Worm (Caenorhabditis elegans): ENCODE data around the gene Y43F8B.13.

Gene Y43F8B.13

ce11 chrV:19490461-19490860, 34.7 kb downstream of the Y43F8B.13 start, which contains the start of gene Y43F8B.7:
TSS of gene Y43F8B.7 (plus strand) at chrV:19490761.
- TF ChIP-seq efl-1 (optimal IDR thresholded peaks at IDR 0.05) (no peak), efl-1 (GFP tag; optimal IDR thresholded peaks at IDR 0.05 in 1 of 2) (no peak), grh-1 (GFP tag; IDR thresholded peaks at IDR 0.05) (no peak), tbx-2 (tag; optimal IDR thresholded peaks at IDR 0.05) (no peak), skn-1 (tag; optimal IDR thresholded peaks at IDR 0.05) (no peak), ces-1 (GFP tag; optimal IDR thresholded peaks at IDR 0.05) (no peak), sox-4 (tag; optimal IDR thresholded peaks at IDR 0.05) (no peak), dpl-1 (GFP tag; optimal IDR thresholded peaks at IDR 0.05) (no peak), elt-3 (tag; optimal IDR thresholded peaks at IDR 0.05) (no peak), isw-1 (GFP tag; IDR thresholded peaks at IDR 0.05) (no peak), nhr-71 (tag; optimal IDR thresholded peaks at IDR 0.05) (no peak), snu-23 (GFP tag; optimal IDR thresholded peaks at IDR 0.05) (no peak), fkh-10 (GFP tag; optimal IDR thresholded peaks at IDR 0.05) (no peak), nhr-11 (tag; optimal IDR thresholded peaks at IDR 0.05) (no peak), Y116A8C.19 (tag; optimal IDR thresholded peaks at IDR 0.05; ENCODE audit: borderline replicate concordance) (no peak), unc-86 (tag; optimal IDR thresholded peaks at IDR 0.05) (no peak), aha-1 (tag; optimal IDR thresholded peaks at IDR 0.05) (no peak), fos-1 (tag; optimal IDR thresholded peaks at IDR 0.05) (no peak), lin-39 (tag; optimal IDR thresholded peaks at IDR 0.05) (no peak), lin-13 (GFP tag; optimal IDR thresholded peaks at IDR 0.05) (no peak)

- no peak for TF ChIP-seq unc-86 (tag; optimal IDR thresholded peaks at IDR 0.05)
Observed at ce11 chrV:19491302-19491701, 35.6 kb downstream of the Y43F8B.13 start, which contains the start of gene Y43F8B.29. TSS of gene Y43F8B.29 (plus strand) at chrV:19491602.

ce11 chrV:19495145-19495544, 39.4 kb downstream of the Y43F8B.13 start:
- TF ChIP-seq mep-1 (tag; optimal IDR thresholded peaks at IDR 0.05) (no peak), pqm-1 (tag; optimal IDR thresholded peaks at IDR 0.05) (no peak), ceh-90 (tag; optimal IDR thresholded peaks at IDR 0.05) (no peak), nhr-11 (tag; optimal IDR thresholded peaks at IDR 0.05) (no peak)

- TF ChIP-seq unc-86 (tag; optimal IDR thresholded peaks at IDR 0.05) = no peak
Observed at ce11 chrV:19495587-19495986, 39.8 kb downstream of the Y43F8B.13 start, which contains the start of gene scl-21. TSS of gene scl-21 (minus strand) at chrV:19495687.

ce11 chrV:19497087-19497486, 41.3 kb downstream of the Y43F8B.13 start:
- TF ChIP-seq ceh-88 (GFP tag; IDR thresholded peaks at IDR 0.05) (no peak), nhr-12 (tag; optimal IDR thresholded peaks at IDR 0.05) (no peak), nhr-237 (tag; optimal IDR thresholded peaks at IDR 0.05) (no peak), aha-1 (tag; optimal IDR thresholded peaks at IDR 0.05) (no peak), mdl-1 (tag; optimal IDR thresholded peaks at IDR 0.05) (no peak), unc-86 (tag; optimal IDR thresholded peaks at IDR 0.05) (no peak)

- no peak for TF ChIP-seq hlh-4 (tag; optimal IDR thresholded peaks at IDR 0.05)
- TF ChIP-seq jun-1 (tag; optimal IDR thresholded peaks at IDR 0.05) = no peak
- TF ChIP-seq lir-3 (tag; optimal IDR thresholded peaks at IDR 0.05; ENCODE audit: poor library complexity) = no peak
- no peak for TF ChIP-seq alr-1 (tag; optimal IDR thresholded peaks at IDR 0.05; ENCODE audit: borderline replicate concordance)
- no peak for TF ChIP-seq fkh-4 (tag; optimal IDR thresholded peaks at IDR 0.05; ENCODE audit: borderline replicate concordance)
- TF ChIP-seq sptf-1 (tag; optimal IDR thresholded peaks at IDR 0.05) = no peak
- no peak for TF ChIP-seq F16B12.6 (tag; optimal IDR thresholded peaks at IDR 0.05)
- TF ChIP-seq snpc-4 (tag; optimal IDR thresholded peaks at IDR 0.05) = no peak
- TF ChIP-seq pqm-1 (tag; optimal IDR thresholded peaks at IDR 0.05) = no peak
- no peak for TF ChIP-seq ztf-4 (tag; optimal IDR thresholded peaks at IDR 0.05)
- TF ChIP-seq zag-1 (tag; optimal IDR thresholded peaks at IDR 0.05) = no peak
- no peak for TF ChIP-seq unc-30 (tag; optimal IDR thresholded peaks at IDR 0.05)
- TF ChIP-seq hlh-17 (GFP tag; optimal IDR thresholded peaks at IDR 0.05; ENCODE audit: borderline replicate concordance) = no peak
- no peak for TF ChIP-seq pax-3 (tag; optimal IDR thresholded peaks at IDR 0.05)
Observed at ce11 chrV:19501389-19501788, 45.6 kb downstream of the Y43F8B.13 start.
